Worm (Caenorhabditis elegans) whole organism, early embryonic: ENCODE results near the gene F47G9.6.

Source experiments
- ama-1 ChIP-seq: fragments of 150-350 bp; optimal IDR thresholded peaks from 2 replicates; lab custom pipeline; 2014
- ets-7 ChIP-seq: sonication (generic microtip); optimal IDR thresholded peaks from 2 replicates; lab custom pipeline; 2016; ENCODE audit warnings: missing genotype, missing genetic modification characterization, missing compliant biosample characterization
- flt-1 ChIP-seq: fragments of 200-800 bp; sonication (Bioruptor generic); IDR thresholded peaks from 2 replicates; pipeline ENCODE4 v1.3.6; 2022; ENCODE audit warnings: missing genetic modification characterization, missing compliant biosample characterization
- hmg-4 ChIP-seq: fragments of 200-800 bp; sonication (Bioruptor generic); optimal IDR thresholded peaks from 2 replicates; lab custom pipeline; 2018; ENCODE audit warnings: mild to moderate bottlenecking, missing genetic modification characterization, missing compliant biosample characterization
- pes-1 ChIP-seq: fragments of 200-800 bp; sonication (Bioruptor generic); IDR thresholded peaks from 2 replicates; pipeline ENCODE4 v1.3.6; 2022; ENCODE audit warnings: missing genetic modification reagents, missing genetic modification characterization, missing compliant biosample characterization
- scrt-1 ChIP-seq: fragments of 200-800 bp; sonication (Bioruptor generic); IDR thresholded peaks from 2 replicates; pipeline ENCODE4 v1.3.6; 2022; ENCODE audit warnings: missing genetic modification characterization, missing compliant biosample characterization

DNA sequence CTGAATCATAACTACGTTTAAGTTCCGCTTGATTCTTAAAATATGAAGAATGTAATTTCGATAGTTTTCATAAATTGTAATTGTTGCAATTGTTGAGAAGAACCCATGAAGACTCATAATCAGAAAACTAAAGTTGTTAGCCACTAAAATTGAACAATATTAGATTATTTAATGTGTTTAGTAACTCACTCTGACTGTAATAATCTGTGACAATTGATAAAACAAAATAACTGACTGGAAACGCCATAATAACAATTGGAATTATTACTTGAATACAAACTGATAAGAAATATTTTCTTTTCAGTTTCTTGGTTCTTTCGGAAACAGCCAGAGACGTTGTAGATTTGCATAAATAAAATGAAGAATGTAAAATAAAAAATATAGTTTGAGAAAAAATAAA, 29.8 kb upstream of the F47G9.6 start:
- TF ChIP-seq flt-1 (GFP tag; lab: Robert Waterston, UW) (no peak), hmg-4 (GFP tag; lab: Kevin White, UChicago) (no peak), ama-1 (lab: Kevin White, UChicago) (no peak), pes-1 (no peak), ets-7 (tag; lab: Kevin White, UChicago) (no peak), scrt-1 (no peak)
